Worm (Caenorhabditis elegans): Measurements from ENCODE around the gene F09E5.11.
A peak's percentile ranks its signal among the peaks of the same experiment; 100 is the strongest.

The F09E5.11 gene

ce11 chrII:5358137-5358745, at the start of gene F09E5.11, which contains the start of gene bmy-1 (continued):
- TF ChIP-seq Y53G8AR.9 (GFP tag; conservative IDR thresholded peaks at IDR 0.05) (0 out of 2 replicates have a peak, but pooled peaks have one; percentile 29), K11D2.4 (GFP tag; IDR thresholded peaks at IDR 0.05) (peak; percentile 87), egl-18 (GFP tag; IDR thresholded peaks at IDR 0.05) (no peak), K12H6.12 (tag; optimal IDR thresholded peaks at IDR 0.05) (peak; percentile 80), gei-17 (GFP tag; optimal IDR thresholded peaks at IDR 0.05) (no peak), ceh-100 (GFP tag; IDR thresholded peaks at IDR 0.05) (peak; percentile 80), ets-4 (GFP tag; optimal IDR thresholded peaks at IDR 0.05) (peak; percentile 65), dpl-1 (GFP tag; optimal IDR thresholded peaks at IDR 0.05) (no peak), ztf-3 (GFP tag; optimal IDR thresholded peaks at IDR 0.05) (no peak), sdz-38 (tag; optimal IDR thresholded peaks at IDR 0.05) (no peak), attf-3 (GFP tag; conservative IDR thresholded peaks at IDR 0.05) (peak; percentile 50; the same call in 1 of the 2 replicates), egrh-3 (GFP tag; IDR thresholded peaks at IDR 0.05) (peak; percentile 72), somi-1 (GFP tag; optimal IDR thresholded peaks at IDR 0.05) (peak; percentile 39), cebp-1 (GFP tag; IDR thresholded peaks at IDR 0.05) (peak; percentile 81), cebp-1 (tag; optimal IDR thresholded peaks at IDR 0.05) (peak; percentile 92), ama-1 (optimal IDR thresholded peaks at IDR 0.05) (no peak), ama-1 (GFP tag; optimal IDR thresholded peaks at IDR 0.05) (no peak), pha-4 (tag; optimal IDR thresholded peaks at IDR 0.05) (no peak), ztf-18 (tag; optimal IDR thresholded peaks at IDR 0.05) (peak; percentile 69), cebp-2 (GFP tag; IDR thresholded peaks at IDR 0.05) (no peak), die-1 (tag; optimal IDR thresholded peaks at IDR 0.05) (peak; percentile 8), lin-54 (GFP tag; optimal IDR thresholded peaks at IDR 0.05) (peak; percentile 78), lin-40 (tag; optimal IDR thresholded peaks at IDR 0.05) (peak; percentile 65), B0019.2 (GFP tag; conservative IDR thresholded peaks at IDR 0.05) (peak; percentile 77; the same call in 1 of the 2 replicates), B0035.1 (tag; optimal IDR thresholded peaks at IDR 0.05) (peak; percentile 9), lsl-1 (GFP tag; optimal IDR thresholded peaks at IDR 0.05) (peak; percentile 71), lin-35 (GFP tag; optimal IDR thresholded peaks at IDR 0.05) (peak in 1 of 3 experiments; percentile 19), hmg-1.2 (GFP tag; IDR thresholded peaks at IDR 0.05) (peak; percentile 51; the same call in 1 of the 2 replicates), ztf-26 (tag; optimal IDR thresholded peaks at IDR 0.05) (peak; percentile 7), efl-1 (GFP tag; optimal IDR thresholded peaks at IDR 0.05) (peak; percentile 17), ceh-40 (GFP tag; IDR thresholded peaks at IDR 0.05) (0 out of 2 replicates have a peak, but pooled peaks have one; percentile 39), mxl-1 (tag; optimal IDR thresholded peaks at IDR 0.05) (peak; percentile 23), hlh-26 (GFP tag; conservative IDR thresholded peaks at IDR 0.05) (no peak), nhr-80 (tag; optimal IDR thresholded peaks at IDR 0.05) (peak; percentile 67)

ce11 chrII:5407548-5407947, 49.6 kb upstream of the F09E5.11 start, which contains the start of gene clec-141:
clec-141 (minus strand) TSS chrII:5407648.
- no peak for TF ChIP-seq ceh-27 (GFP tag; optimal IDR thresholded peaks at IDR 0.05)
- TF ChIP-seq F22D6.2 (tag; optimal IDR thresholded peaks at IDR 0.05) = no peak
- no peak for TF ChIP-seq attf-5 (GFP tag; optimal IDR thresholded peaks at IDR 0.05)
- no peak for TF ChIP-seq nhr-90 (tag; optimal IDR thresholded peaks at IDR 0.05)
- TF ChIP-seq efl-1 (GFP tag; optimal IDR thresholded peaks at IDR 0.05) = no peak
- TF ChIP-seq lsl-1 (GFP tag; optimal IDR thresholded peaks at IDR 0.05) = no peak
- no peak for TF ChIP-seq atf-7 (tag; optimal IDR thresholded peaks at IDR 0.05)
- TF ChIP-seq unc-62 (GFP tag; optimal IDR thresholded peaks at IDR 0.05) = no peak
- no peak for TF ChIP-seq Y53F4B.3 (GFP tag; IDR thresholded peaks at IDR 0.05)
- TF ChIP-seq C06A6.2 (GFP tag; conservative IDR thresholded peaks at IDR 0.05) = no peak
- TF ChIP-seq tlf-1 (GFP tag; optimal IDR thresholded peaks at IDR 0.05) = no peak
- TF ChIP-seq D2030.7 (GFP tag; IDR thresholded peaks at IDR 0.05) = no peak
- no peak for TF ChIP-seq ceh-79 (tag; optimal IDR thresholded peaks at IDR 0.05)
- no peak for TF ChIP-seq somi-1 (GFP tag; optimal IDR thresholded peaks at IDR 0.05)

Data from whole organism, young adult.